Fruit fly (Drosophila melanogaster) whole organism, wandering third instar larva: ENCODE results near the gene corto.

Experiments used
- Abd-B ChIP-seq: fragments of >200 bp; optimal IDR thresholded peaks from 2 replicates; lab custom pipeline; 2017; ENCODE audit warnings: missing biosample characterization, missing genetic modification characterization
- CG32264 ChIP-seq: fragments of 200-800 bp; sonication (Bioruptor generic); optimal IDR thresholded peaks from 2 replicates; lab custom pipeline; 2016; ENCODE audit warnings: missing biosample characterization, missing genetic modification characterization
- Dif ChIP-seq: fragments of 200-275, 200-300 bp; sonication (Bioruptor generic); optimal IDR thresholded peaks from 2 replicates; lab custom pipeline; 2018; ENCODE audit warnings: missing biosample characterization, missing genetic modification characterization; ENCODE audit not compliant: partially characterized antibody
- N ChIP-seq: fragments of >200 bp; optimal IDR thresholded peaks from 2 replicates; lab custom pipeline; 2018; ENCODE audit warnings: missing biosample characterization, missing external identifiers, missing genetic modification characterization
- br ChIP-seq: fragments of 200-800 bp; sonication (Bioruptor generic); optimal IDR thresholded peaks from 2 replicates; lab custom pipeline; 2016; ENCODE audit warnings: missing biosample characterization, missing genetic modification characterization
- dl ChIP-seq, 2 experiments: fragments of 175-275, 200-275 bp in 1 of 2; fragments of 200-275 bp in 1 of 2; sonication (Bioruptor generic); optimal IDR thresholded peaks; lab custom pipeline; 2018; ENCODE audit warnings: mild to moderate bottlenecking in 2 of 2, missing biosample characterization in 2 of 2, missing genetic modification characterization in 2 of 2, moderate library complexity in 2 of 2; ENCODE audit not compliant: partially characterized antibody in 2 of 2, insufficient read depth in 1 of 2
- ey ChIP-seq: fragments of 200-800 bp; sonication (Bioruptor generic); optimal IDR thresholded peaks from 2 replicates; lab custom pipeline; 2016; ENCODE audit warnings: missing biosample characterization, missing genetic modification characterization
- fru ChIP-seq: fragments of 200-800 bp; sonication (Bioruptor generic); optimal IDR thresholded peaks from 3 replicates; lab custom pipeline; 2016; ENCODE audit warnings: missing biosample characterization, mild to moderate bottlenecking, missing genetic modification characterization
- h ChIP-seq: fragments of 200-800 bp; sonication (Bioruptor generic); optimal IDR thresholded peaks from 3 replicates; lab custom pipeline; 2016; ENCODE audit warnings: missing biosample characterization, mild to moderate bottlenecking, missing genetic modification characterization
- jim ChIP-seq: fragments of 175-275, 200-325 bp; sonication (Bioruptor generic); optimal IDR thresholded peaks from 2 replicates; lab custom pipeline; 2016; ENCODE audit warnings: missing biosample characterization, mild to moderate bottlenecking, missing genetic modification characterization
- pan ChIP-seq: fragments of >200 bp; optimal IDR thresholded peaks from 2 replicates; lab custom pipeline; 2017
- psq ChIP-seq: fragments of 200-800 bp; sonication (Bioruptor generic); optimal IDR thresholded peaks from 3 replicates; lab custom pipeline; 2017; ENCODE audit warnings: missing biosample characterization, mild to moderate bottlenecking, missing genetic modification characterization, moderate library complexity

DNA sequence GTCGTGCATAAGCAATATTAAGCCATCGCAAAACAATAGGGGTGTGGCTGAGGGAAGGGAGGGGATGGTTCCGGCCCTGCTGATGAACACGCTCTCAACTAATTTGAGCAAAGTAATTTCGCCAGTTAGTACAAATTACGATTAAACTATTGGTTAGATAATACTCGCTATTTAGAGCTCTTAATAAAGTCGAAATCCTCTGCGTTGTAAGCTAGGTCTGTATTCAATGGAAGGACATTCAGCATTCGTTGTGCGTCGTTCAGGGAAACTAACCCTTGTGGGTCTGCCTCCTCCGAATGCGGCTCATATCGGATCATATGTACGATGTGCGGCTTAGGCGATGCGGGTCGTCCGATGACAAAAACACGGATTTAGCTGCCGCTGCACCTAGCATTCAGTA lies 25.5 kb upstream of the corto start:
- no peak for TF ChIP-seq br
- no peak for TF ChIP-seq h (GFP tag; lab: Kevin White, UChicago)
- no peak for TF ChIP-seq Abd-B (GFP tag; lab: Kevin White, UChicago)
- no peak for TF ChIP-seq jim (GFP tag; lab: Kevin White, UChicago)
- no peak for TF ChIP-seq psq
- TF ChIP-seq dl (GFP tag; optimal IDR thresholded peaks at IDR 0.05; lab: Kevin White, UChicago; ENCODE audit: insufficient read depth in 1 of 2, partially characterized antibody in 2 of 2), result no peak
- no peak for TF ChIP-seq pan (lab: Kevin White, UChicago)
- TF ChIP-seq CG32264, result no peak
- no peak for TF ChIP-seq fru
- TF ChIP-seq Dif (GFP tag; lab: Kevin White, UChicago), result no peak
- TF ChIP-seq N (GFP tag; lab: Kevin White, UChicago), result no peak
- TF ChIP-seq ey (GFP tag; lab: Kevin White, UChicago), result no peak
